Worm (Caenorhabditis elegans) whole organism, early embryonic: ENCODE data around the gene Y50D7A.3.

ENCODE experiments used
- B0310.2 ChIP-seq: sonication (generic microtip); optimal IDR thresholded peaks from 2 replicates; lab custom pipeline; 2016; ENCODE audit warnings: mild to moderate bottlenecking, missing genetic modification characterization, missing compliant biosample characterization
- ama-1 ChIP-seq: fragments of 150-350 bp; optimal IDR thresholded peaks from 2 replicates; lab custom pipeline; 2014
- flt-1 ChIP-seq: fragments of 200-800 bp; sonication (Bioruptor generic); IDR thresholded peaks from 2 replicates; pipeline ENCODE4 v1.3.6; 2022; ENCODE audit warnings: missing genetic modification characterization, missing compliant biosample characterization
- hmg-4 ChIP-seq: fragments of 200-800 bp; sonication (Bioruptor generic); optimal IDR thresholded peaks from 2 replicates; lab custom pipeline; 2018; ENCODE audit warnings: mild to moderate bottlenecking, missing genetic modification characterization, missing compliant biosample characterization

ce11 chrIII:235544-235943 is 18.8 kb upstream of the Y50D7A.3 start, which contains the start of gene hpo-29:
- TF ChIP-seq hmg-4 (GFP tag; lab: Kevin White, UChicago) (no peak), flt-1 (GFP tag; lab: Robert Waterston, UW) (no peak), ama-1 (lab: Kevin White, UChicago) (no peak), B0310.2 (tag; lab: Kevin White, UChicago) (no peak)
